Worm (Caenorhabditis elegans) whole organism, mixed stage, embryonic: ENCODE results near the gene pnn-1.

Source experiments
- ceh-39 ChIP-seq: fragments of 150-350 bp; optimal IDR thresholded peaks from 2 replicates; lab custom pipeline; 2014; ENCODE audit warnings: missing biosample characterization, missing genetic modification characterization
- ceh-83 ChIP-seq: fragments of 200-800 bp; sonication (Bioruptor generic); optimal IDR thresholded peaks from 2 replicates; lab custom pipeline; 2018; ENCODE audit warnings: mild to moderate bottlenecking, missing genetic modification characterization, missing compliant biosample characterization
- nhr-28 ChIP-seq: fragments of 150-350 bp; optimal IDR thresholded peaks from 2 replicates; lab custom pipeline; 2014; ENCODE audit warnings: missing biosample characterization, missing genetic modification characterization
- tbx-8 ChIP-seq: fragments of 200-800 bp; sonication (Bioruptor generic); optimal IDR thresholded peaks from 2 replicates; lab custom pipeline; 2018; ENCODE audit warnings: mild to moderate bottlenecking, missing genetic modification characterization, moderate library complexity, missing compliant biosample characterization
- unc-120 ChIP-seq: sonication (generic microtip); optimal IDR thresholded peaks from 2 replicates; lab custom pipeline; 2017; ENCODE audit warnings: missing genetic modification characterization, missing compliant biosample characterization; ENCODE audit not compliant: poor library complexity, severe bottlenecking
- unc-62 ChIP-seq: fragments of 150-350 bp; optimal IDR thresholded peaks from 2 replicates; lab custom pipeline; 2014; ENCODE audit warnings: missing biosample characterization, missing genetic modification reagents, missing genetic modification characterization
- ztf-11 ChIP-seq: fragments of 150-350 bp; optimal IDR thresholded peaks from 2 replicates; lab custom pipeline; 2014; ENCODE audit warnings: missing biosample characterization, missing genetic modification characterization

DNA sequence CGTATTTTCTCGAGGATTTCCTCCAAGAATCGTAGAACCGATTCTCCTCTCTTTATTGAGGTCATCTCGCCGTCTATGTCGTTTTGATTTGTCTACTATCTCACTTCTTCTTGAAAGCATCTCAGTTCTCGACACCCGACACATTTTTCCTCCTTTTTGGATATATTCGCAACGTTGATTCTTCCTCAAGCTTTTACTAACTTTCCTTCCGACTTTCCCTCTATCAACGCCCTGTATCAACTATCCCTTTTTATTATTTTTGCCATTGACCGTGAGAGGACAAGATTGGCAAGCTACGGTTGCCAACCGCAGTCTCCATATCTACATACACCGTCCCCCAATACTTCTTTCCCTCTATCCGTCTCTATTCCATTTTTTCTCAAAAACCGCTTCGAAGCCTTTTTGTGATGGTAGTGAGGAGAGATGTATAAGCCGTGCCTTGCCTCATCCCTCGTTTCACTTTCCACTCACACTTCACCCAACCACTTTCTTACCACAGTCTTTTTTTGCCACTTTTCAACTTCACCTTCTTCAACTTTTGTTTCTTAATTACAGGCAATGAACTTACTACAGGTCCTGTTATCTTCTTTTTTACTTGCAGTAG lies 41.9 kb upstream of the pnn-1 start, which contains the start of gene T16G1.2:
- TF ChIP-seq nhr-28 (tag; lab: Kevin White, UChicago) (no peak), unc-62 (GFP tag; lab: Kevin White, UChicago) (no peak), ceh-39 (tag; lab: Kevin White, UChicago) (no peak), ztf-11 (tag; lab: Kevin White, UChicago) (no peak), ceh-83 (GFP tag; lab: Kevin White, UChicago) (no peak), unc-120 (tag; lab: Kevin White, UChicago) (no peak), tbx-8 (GFP tag; lab: Kevin White, UChicago) (no peak)
